Fruit fly (Drosophila melanogaster): Measurements from ENCODE around the gene CG17129.

Gene CG17129

DNA sequence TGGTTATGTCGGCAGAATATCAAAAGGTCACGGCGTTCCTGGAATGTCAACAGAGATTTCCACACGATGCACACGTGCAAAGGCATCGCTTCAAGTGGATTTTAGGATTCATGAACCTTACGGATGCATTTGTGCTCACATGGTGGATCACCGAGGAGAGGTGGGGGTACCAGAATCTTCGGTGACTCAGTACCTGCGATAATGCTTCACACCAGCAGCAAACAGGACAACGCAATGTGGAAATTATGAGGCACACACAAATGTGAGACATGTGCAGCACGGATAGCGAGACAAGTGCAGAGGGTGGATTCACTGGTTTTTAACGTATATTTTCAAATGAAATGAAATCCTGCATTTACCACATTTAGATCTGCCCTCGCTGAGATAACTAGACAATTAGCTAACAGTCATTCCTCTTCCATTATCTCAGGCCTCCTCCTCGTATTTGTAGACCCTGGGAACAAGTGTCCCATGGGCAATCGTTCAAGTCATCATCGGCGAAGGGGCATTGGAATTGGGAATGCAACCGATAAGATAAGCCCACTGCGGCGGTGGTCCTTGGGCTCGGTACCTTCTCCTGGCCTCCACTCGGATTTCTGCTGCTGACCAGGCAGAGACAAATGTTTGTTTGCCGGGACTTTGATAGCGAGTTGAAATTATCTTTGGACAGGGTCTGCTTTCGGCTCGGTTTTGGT lies 46.5 kb upstream of the CG17129 start (continued):
- TF ChIP-seq Usf (GFP tag; optimal IDR thresholded peaks at IDR 0.05) (no peak), sens (GFP tag) (no peak), CG18262 (tag; optimal IDR thresholded peaks at IDR 0.05) (no peak), ewg (GFP tag; optimal IDR thresholded peaks at IDR 0.05) (no peak), hbn (GFP tag; IDR thresholded peaks at IDR 0.05; ENCODE audit: partially characterized antibody) (no peak), CG2129 (GFP tag; IDR thresholded peaks at IDR 0.05; ENCODE audit: partially characterized antibody) (no peak), fd96Cb (tag; optimal IDR thresholded peaks at IDR 0.05) (no peak), phol (tag; optimal IDR thresholded peaks at IDR 0.05) (no peak), grn (GFP tag; optimal IDR thresholded peaks at IDR 0.05) (peak; percentile 60), CG6813 (GFP tag; optimal IDR thresholded peaks at IDR 0.05) (no peak), CG8359 (GFP tag; optimal IDR thresholded peaks at IDR 0.05; ENCODE audit: borderline replicate concordance) (no peak), kni (GFP tag; optimal IDR thresholded peaks at IDR 0.05) (peak; percentile 44), Eip74EF (GFP tag; optimal IDR thresholded peaks at IDR 0.05) (no peak), CG8944 (GFP tag; optimal IDR thresholded peaks at IDR 0.05) (no peak), CG3281 (GFP tag; optimal IDR thresholded peaks at IDR 0.05) (no peak), CG10321 (GFP tag; IDR thresholded peaks at IDR 0.05) (no peak), Hr39 (optimal IDR thresholded peaks at IDR 0.05) (no peak), CG8281 (tag; optimal IDR thresholded peaks at IDR 0.05) (no peak), H2.0 (GFP tag; IDR thresholded peaks at IDR 0.05) (no peak), wek (GFP tag; optimal IDR thresholded peaks at IDR 0.05) (no peak), usp (GFP tag; optimal IDR thresholded peaks at IDR 0.05) (no peak), vfl (GFP tag; optimal IDR thresholded peaks at IDR 0.05) (peak; percentile 4), Ets65A (GFP tag) (no peak), bbx (GFP tag; IDR thresholded peaks at IDR 0.05; ENCODE audit: partially characterized antibody) (0 out of 2 replicates have a peak, but pooled peaks have one; percentile 25), D (optimal IDR thresholded peaks at IDR 0.05) (peak; percentile 90), D (GFP tag; optimal IDR thresholded peaks at IDR 0.05) (no peak), CG34224 (GFP tag; IDR thresholded peaks at IDR 0.05; ENCODE audit: partially characterized antibody) (no peak), Bgb (GFP tag; IDR thresholded peaks at IDR 0.05; ENCODE audit: partially characterized antibody) (no peak), Dp (GFP tag; optimal IDR thresholded peaks at IDR 0.05) (no peak), tna (GFP tag; IDR thresholded peaks at IDR 0.05; ENCODE audit: partially characterized antibody) (no peak), bsh (GFP tag; optimal IDR thresholded peaks at IDR 0.05) (no peak), Spps (tag; optimal IDR thresholded peaks at IDR 0.05) (no peak), gt (GFP tag; IDR thresholded peaks at IDR 0.05) (no peak), CG13287 (GFP tag; IDR thresholded peaks at IDR 0.05; ENCODE audit: partially characterized antibody) (no peak), lbe (GFP tag; optimal IDR thresholded peaks at IDR 0.05) (no peak), Pdp1 (GFP tag; optimal IDR thresholded peaks at IDR 0.05) (no peak), pan (optimal IDR thresholded peaks at IDR 0.05) (peak in 1 of 2 experiments; percentile 44), pan (GFP tag; optimal IDR thresholded peaks at IDR 0.05 in 1 of 2, IDR thresholded peaks at IDR 0.05 in 1 of 2) (no peak), CG13123 (GFP tag; optimal IDR thresholded peaks at IDR 0.05) (no peak), twi (tag; optimal IDR thresholded peaks at IDR 0.05) (peak; percentile 98), CG2120 (GFP tag; optimal IDR thresholded peaks at IDR 0.05) (no peak), CG11504 (tag; optimal IDR thresholded peaks at IDR 0.05) (no peak), ham (GFP tag; IDR thresholded peaks at IDR 0.05) (no peak), CG32532 (GFP tag; IDR thresholded peaks at IDR 0.05) (no peak), CG18476 (GFP tag; optimal IDR thresholded peaks at IDR 0.05) (peak; percentile 98), dati (GFP tag; IDR thresholded peaks at IDR 0.05) (no peak), seq (GFP tag; IDR thresholded peaks at IDR 0.05) (no peak), CG14710 (tag; optimal IDR thresholded peaks at IDR 0.05) (no peak), CG4328 (GFP tag; optimal IDR thresholded peaks at IDR 0.05) (no peak), CG4282 (GFP tag; optimal IDR thresholded peaks at IDR 0.05) (no peak)
